Fruit fly (Drosophila melanogaster) Kc167 (cell line): ENCODE data around the gene CG4872.

Source experiments
- Myc ChIP-seq: fragments of >200 bp; optimal IDR thresholded peaks from 2 replicates; lab custom pipeline; 2017; ENCODE audit warnings: missing external identifiers
- insv ChIP-seq: fragments of >200 bp; optimal IDR thresholded peaks from 3 replicates; lab custom pipeline; 2018; ENCODE audit warnings: missing external identifiers
- psq ChIP-seq: fragments of >200 bp; optimal IDR thresholded peaks from 2 replicates; lab custom pipeline; 2017; ENCODE audit warnings: missing external identifiers

DNA sequence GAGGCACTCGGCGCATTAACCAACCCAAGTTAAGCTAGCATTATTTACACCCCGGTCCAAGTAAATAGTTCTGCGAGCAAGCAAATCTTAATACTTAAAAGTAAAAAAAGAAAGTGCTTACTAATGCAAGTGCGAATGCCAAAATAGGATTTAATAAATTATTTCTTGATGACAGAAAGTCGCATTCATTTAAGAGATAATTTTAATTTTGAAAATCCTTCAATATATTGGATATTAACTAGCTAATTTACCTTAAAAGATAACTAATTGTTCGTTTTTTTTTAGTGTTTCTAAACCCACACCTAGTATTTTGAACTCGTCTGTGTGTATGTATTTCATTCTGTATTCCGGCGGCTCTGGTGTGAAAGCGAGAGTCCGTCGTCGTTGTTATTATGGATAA, 26.4 kb upstream of the CG4872 start:
- TF ChIP-seq insv (lab: Kevin White, UChicago) (no peak), Myc (lab: Kevin White, UChicago) (no peak), psq (no peak)
